Worm (Caenorhabditis elegans): ENCODE data around the gene F14H12.8.

Gene F14H12.8

ce11 chrX:4364877-4365276, at the start of gene F14H12.8:
Gene F14H12.8, minus strand, starts transcription at chrX:4364977.
- no peak for TF ChIP-seq dao-5 (tag; optimal IDR thresholded peaks at IDR 0.05)
- no peak for TF ChIP-seq him-1 (tag; optimal IDR thresholded peaks at IDR 0.05)
- no peak for TF ChIP-seq W03F9.2 (tag; optimal IDR thresholded peaks at IDR 0.05)

ce11 chrX:4413206-4413605, 48.4 kb upstream of the F14H12.8 start:
- TF ChIP-seq dao-5 (tag; optimal IDR thresholded peaks at IDR 0.05): no peak

- TF ChIP-seq him-1 (tag; optimal IDR thresholded peaks at IDR 0.05): no peak
- TF ChIP-seq dao-5 (tag; optimal IDR thresholded peaks at IDR 0.05): no peak
- no peak for TF ChIP-seq W03F9.2 (tag; optimal IDR thresholded peaks at IDR 0.05)
These were observed 45.6 kb upstream of the F14H12.8 start for ce11 chrX:4410280-4410911.

- TF ChIP-seq W03F9.2 (tag; optimal IDR thresholded peaks at IDR 0.05): peak; percentile 5
- no peak for TF ChIP-seq him-1 (tag; optimal IDR thresholded peaks at IDR 0.05)
These were observed 45.0 kb upstream of the F14H12.8 start for ce11 chrX:4409591-4410279.

ce11 chrX:4408466-4408865, 43.7 kb upstream of the F14H12.8 start:
- TF ChIP-seq dao-5 (tag; optimal IDR thresholded peaks at IDR 0.05) (no peak), him-1 (tag; optimal IDR thresholded peaks at IDR 0.05) (no peak), W03F9.2 (tag; optimal IDR thresholded peaks at IDR 0.05) (no peak)

ce11 chrX:4404717-4405116, 39.9 kb upstream of the F14H12.8 start:
- no peak for TF ChIP-seq W03F9.2 (tag; optimal IDR thresholded peaks at IDR 0.05)
- TF ChIP-seq dao-5 (tag; optimal IDR thresholded peaks at IDR 0.05): no peak
- TF ChIP-seq him-1 (tag; optimal IDR thresholded peaks at IDR 0.05): no peak

ce11 chrX:4402854-4403253, 38.1 kb upstream of the F14H12.8 start, which contains the start of gene D1079.1:
Gene D1079.1, plus strand, starts transcription at chrX:4403154.
- TF ChIP-seq dao-5 (tag; optimal IDR thresholded peaks at IDR 0.05) (no peak), him-1 (tag; optimal IDR thresholded peaks at IDR 0.05) (no peak), W03F9.2 (tag; optimal IDR thresholded peaks at IDR 0.05) (no peak)

ce11 chrX:4400296-4400695, 35.5 kb upstream of the F14H12.8 start:
- TF ChIP-seq him-1 (tag; optimal IDR thresholded peaks at IDR 0.05): no peak
- no peak for TF ChIP-seq dao-5 (tag; optimal IDR thresholded peaks at IDR 0.05)
- TF ChIP-seq W03F9.2 (tag; optimal IDR thresholded peaks at IDR 0.05): no peak

- no peak for TF ChIP-seq dao-5 (tag; optimal IDR thresholded peaks at IDR 0.05)
- no peak for TF ChIP-seq W03F9.2 (tag; optimal IDR thresholded peaks at IDR 0.05)
- TF ChIP-seq him-1 (tag; optimal IDR thresholded peaks at IDR 0.05): no peak
These were observed 32.7 kb upstream of the F14H12.8 start for ce11 chrX:4397460-4397859.

- TF ChIP-seq him-1 (tag; optimal IDR thresholded peaks at IDR 0.05): peak; percentile 73
- TF ChIP-seq W03F9.2 (tag; optimal IDR thresholded peaks at IDR 0.05): peak; percentile 46
- TF ChIP-seq dao-5 (tag; optimal IDR thresholded peaks at IDR 0.05): no peak
These were observed 30.5 kb upstream of the F14H12.8 start for ce11 chrX:4395073-4395850.

- TF ChIP-seq dao-5 (tag; optimal IDR thresholded peaks at IDR 0.05): no peak
- TF ChIP-seq him-1 (tag; optimal IDR thresholded peaks at IDR 0.05): no peak
- no peak for TF ChIP-seq W03F9.2 (tag; optimal IDR thresholded peaks at IDR 0.05)
These were observed 26.9 kb upstream of the F14H12.8 start for ce11 chrX:4391680-4392079.

- TF ChIP-seq dao-5 (tag; optimal IDR thresholded peaks at IDR 0.05): no peak
- TF ChIP-seq W03F9.2 (tag; optimal IDR thresholded peaks at IDR 0.05): peak; percentile 60
- peak; percentile 66 for TF ChIP-seq him-1 (tag; optimal IDR thresholded peaks at IDR 0.05)
These were observed 24.1 kb upstream of the F14H12.8 start, which contains the start of gene dpy-23 for ce11 chrX:4388834-4389409. Gene dpy-23, plus strand, starts transcription at chrX:4389359.

ce11 chrX:4386493-4386892, 21.7 kb upstream of the F14H12.8 start:
- no peak for TF ChIP-seq W03F9.2 (tag; optimal IDR thresholded peaks at IDR 0.05)
- no peak for TF ChIP-seq dao-5 (tag; optimal IDR thresholded peaks at IDR 0.05)
- TF ChIP-seq him-1 (tag; optimal IDR thresholded peaks at IDR 0.05): no peak
